Worm (Caenorhabditis elegans): ENCODE data around the gene ceh-36.
A peak's percentile ranks its signal among the peaks of the same experiment; 100 is the strongest.

The ceh-36 gene

ce11 chrX:14194251-14194650 is 7.9 kb upstream of the ceh-36 start:
- TF ChIP-seq pqm-1 (tag; optimal IDR thresholded peaks at IDR 0.05) = peak; percentile 69
- TF ChIP-seq elt-2 (tag; optimal IDR thresholded peaks at IDR 0.05) = peak; percentile 84
- TF ChIP-seq nfya-1 (tag; optimal IDR thresholded peaks at IDR 0.05; ENCODE audit: insufficient read depth) = peak; percentile 64
- no peak for TF ChIP-seq egl-27 (tag; optimal IDR thresholded peaks at IDR 0.05)
- TF ChIP-seq daf-12 (tag; optimal IDR thresholded peaks at IDR 0.05) = no peak
- peak; percentile 58 for TF ChIP-seq ceh-28 (tag; optimal IDR thresholded peaks at IDR 0.05)
- TF ChIP-seq zag-1 (tag; optimal IDR thresholded peaks at IDR 0.05) = no peak

ce11 chrX:14185631-14186030 is 735 bp downstream of the ceh-36 start:
- TF ChIP-seq fos-1 (tag; optimal IDR thresholded peaks at IDR 0.05) = no peak
- TF ChIP-seq pha-4 (tag; optimal IDR thresholded peaks at IDR 0.05) = no peak
- no peak for TF ChIP-seq ztf-4 (tag; optimal IDR thresholded peaks at IDR 0.05)
- TF ChIP-seq ceh-16 (tag; optimal IDR thresholded peaks at IDR 0.05) = no peak
- no peak for TF ChIP-seq nhr-25 (tag; optimal IDR thresholded peaks at IDR 0.05)
- TF ChIP-seq nhr-237 (tag; optimal IDR thresholded peaks at IDR 0.05) = no peak
- no peak for TF ChIP-seq hmg-11 (tag; optimal IDR thresholded peaks at IDR 0.05)
- no peak for TF ChIP-seq elt-2 (tag; optimal IDR thresholded peaks at IDR 0.05)
- TF ChIP-seq skn-1 (tag; optimal IDR thresholded peaks at IDR 0.05) = no peak

- no peak for TF ChIP-seq ZK546.5 (tag; optimal IDR thresholded peaks at IDR 0.05)
- TF ChIP-seq lin-15B (tag; optimal IDR thresholded peaks at IDR 0.05) = no peak
- no peak for TF ChIP-seq R02D3.7 (tag; optimal IDR thresholded peaks at IDR 0.05)
- no peak for TF ChIP-seq nhr-23 (tag; optimal IDR thresholded peaks at IDR 0.05)
- TF ChIP-seq skn-1 (tag; optimal IDR thresholded peaks at IDR 0.05) = no peak
- no peak for TF ChIP-seq ceh-82 (tag; optimal IDR thresholded peaks at IDR 0.05)
- TF ChIP-seq ceh-9 (tag; optimal IDR thresholded peaks at IDR 0.05) = no peak
- no peak for TF ChIP-seq tbx-2 (tag; optimal IDR thresholded peaks at IDR 0.05)
- TF ChIP-seq eor-1 (tag; optimal IDR thresholded peaks at IDR 0.05) = no peak
- TF ChIP-seq fos-1 (tag; optimal IDR thresholded peaks at IDR 0.05) = no peak
- TF ChIP-seq unc-62 (GFP tag; optimal IDR thresholded peaks at IDR 0.05) = no peak
- no peak for TF ChIP-seq egl-27 (tag; optimal IDR thresholded peaks at IDR 0.05)
- no peak for TF ChIP-seq jun-1 (tag; optimal IDR thresholded peaks at IDR 0.05)
- no peak for TF ChIP-seq lin-39 (tag; optimal IDR thresholded peaks at IDR 0.05)
- TF ChIP-seq pqm-1 (tag; optimal IDR thresholded peaks at IDR 0.05) = no peak
- TF ChIP-seq nhr-76 (tag; optimal IDR thresholded peaks at IDR 0.05) = no peak
- no peak for TF ChIP-seq nfya-1 (tag; optimal IDR thresholded peaks at IDR 0.05; ENCODE audit: insufficient read depth)
Observed at ce11 chrX:14182514-14182913, 3.9 kb downstream of the ceh-36 start.

ce11 chrX:14180151-14180550 is 6.2 kb downstream of the ceh-36 start, which contains the start of gene C37E2.3:
TSS of gene C37E2.3 (plus strand) at chrX:14180451.
- TF ChIP-seq tbx-2 (tag; optimal IDR thresholded peaks at IDR 0.05) = no peak
- TF ChIP-seq fkh-10 (GFP tag; optimal IDR thresholded peaks at IDR 0.05) = no peak
- TF ChIP-seq sea-2 (GFP tag; optimal IDR thresholded peaks at IDR 0.05) = no peak
- TF ChIP-seq fkh-2 (tag; optimal IDR thresholded peaks at IDR 0.05) = no peak
- TF ChIP-seq elt-1 (tag; optimal IDR thresholded peaks at IDR 0.05) = no peak
- TF ChIP-seq pha-4 (tag; optimal IDR thresholded peaks at IDR 0.05) = no peak
- TF ChIP-seq ama-1 (optimal IDR thresholded peaks at IDR 0.05) = no peak
- no peak for TF ChIP-seq pqm-1 (tag; optimal IDR thresholded peaks at IDR 0.05)
- no peak for TF ChIP-seq R02D3.7 (tag; optimal IDR thresholded peaks at IDR 0.05)
- TF ChIP-seq jun-1 (tag; optimal IDR thresholded peaks at IDR 0.05) = no peak
- TF ChIP-seq lsy-12 (tag; optimal IDR thresholded peaks at IDR 0.05) = no peak
- no peak for TF ChIP-seq lin-15B (tag; optimal IDR thresholded peaks at IDR 0.05)
- TF ChIP-seq nhr-28 (tag; optimal IDR thresholded peaks at IDR 0.05) = no peak
- TF ChIP-seq mml-1 (tag; optimal IDR thresholded peaks at IDR 0.05) = no peak
- no peak for TF ChIP-seq ceh-82 (tag; optimal IDR thresholded peaks at IDR 0.05)

- no peak for TF ChIP-seq nhr-67 (tag; optimal IDR thresholded peaks at IDR 0.05)
- no peak for TF ChIP-seq pha-4 (tag; optimal IDR thresholded peaks at IDR 0.05)
- TF ChIP-seq nhr-43 (tag; optimal IDR thresholded peaks at IDR 0.05; ENCODE audit: poor library complexity, severe bottlenecking) = no peak
- no peak for TF ChIP-seq tbx-2 (tag; optimal IDR thresholded peaks at IDR 0.05)
- no peak for TF ChIP-seq nhr-76 (tag; optimal IDR thresholded peaks at IDR 0.05)
Observed at ce11 chrX:14179488-14179887, 6.9 kb downstream of the ceh-36 start.

Measured in whole organism, L3 larva.